Worm (Caenorhabditis elegans) whole organism, L2 larva: ENCODE data around the gene Y55F3AM.9.

Experiments used
- R02D3.7 ChIP-seq: fragments of 150-350 bp; optimal IDR thresholded peaks from 2 replicates; lab custom pipeline; 2014; ENCODE audit warnings: missing biosample characterization, missing genetic modification characterization
- ZK546.5 ChIP-seq: sonication (generic microtip); optimal IDR thresholded peaks from 2 replicates; lab custom pipeline; 2017; ENCODE audit warnings: missing biosample characterization, missing genetic modification characterization
- alr-1 ChIP-seq: fragments of 150-350 bp; optimal IDR thresholded peaks from 2 replicates; lab custom pipeline; 2014; ENCODE audit warnings: missing biosample characterization, missing genetic modification characterization
- blmp-1 ChIP-seq: sonication (generic microtip); optimal IDR thresholded peaks from 2 replicates; lab custom pipeline; 2017; ENCODE audit warnings: missing genetic modification characterization, mild to moderate bottlenecking, missing compliant biosample characterization, antibody characterized with exemption, moderate library complexity; ENCODE audit not compliant: insufficient read depth
- ceh-16 ChIP-seq: fragments of 150-350 bp; optimal IDR thresholded peaks from 2 replicates; lab custom pipeline; 2014; ENCODE audit warnings: missing biosample characterization, missing genetic modification characterization
- ceh-82 ChIP-seq: fragments of 150-350 bp; optimal IDR thresholded peaks from 2 replicates; lab custom pipeline; 2014; ENCODE audit warnings: missing biosample characterization, missing genetic modification characterization
- lin-39 ChIP-seq: fragments of 150-350 bp; optimal IDR thresholded peaks from 2 replicates; lab custom pipeline; 2014; ENCODE audit warnings: missing biosample characterization, missing genetic modification reagents, missing genetic modification characterization
- nhr-12 ChIP-seq: fragments of 150-350 bp; optimal IDR thresholded peaks from 2 replicates; lab custom pipeline; 2014; ENCODE audit warnings: missing biosample characterization, missing genetic modification characterization
- nhr-23 ChIP-seq: fragments of 150-350 bp; optimal IDR thresholded peaks from 2 replicates; lab custom pipeline; 2014; ENCODE audit warnings: missing biosample characterization, missing genetic modification reagents, missing genetic modification characterization
- nhr-237 ChIP-seq: fragments of 150-350 bp; optimal IDR thresholded peaks from 2 replicates; lab custom pipeline; 2014; ENCODE audit warnings: missing biosample characterization, missing genetic modification characterization
- sem-4 ChIP-seq: fragments of 150-350 bp; optimal IDR thresholded peaks from 2 replicates; lab custom pipeline; 2014; ENCODE audit warnings: missing biosample characterization, missing genetic modification reagents, missing genetic modification characterization
- skn-1 ChIP-seq: sonication (generic microtip); optimal IDR thresholded peaks from 2 replicates; lab custom pipeline; 2017; ENCODE audit warnings: missing biosample characterization, missing genetic modification characterization
- unc-39 ChIP-seq: fragments of 150-350 bp; optimal IDR thresholded peaks from 2 replicates; lab custom pipeline; 2014; ENCODE audit warnings: missing biosample characterization, missing genetic modification characterization

DNA sequence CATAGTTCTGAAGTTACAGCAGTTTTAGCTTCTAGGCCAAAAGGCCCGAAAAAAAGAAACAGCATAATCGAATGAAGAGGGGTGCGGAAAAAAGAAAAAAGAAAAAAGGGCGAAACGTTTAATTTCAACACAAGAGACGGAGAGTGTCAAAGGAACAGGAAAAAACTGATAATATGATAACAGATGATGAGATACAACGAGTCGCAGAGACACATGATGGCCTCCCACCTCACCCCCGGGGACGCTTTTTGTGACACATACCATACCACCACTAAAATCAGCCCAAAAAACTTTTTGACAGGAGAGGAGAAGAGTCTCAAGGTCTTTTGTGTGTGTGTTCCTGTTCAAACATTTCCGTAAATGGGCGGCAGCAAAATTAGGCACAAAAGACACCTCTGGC lies 25.6 kb upstream of the Y55F3AM.9 start:
- no peak for TF ChIP-seq sem-4 (tag; lab: Kevin White, UChicago)
- no peak for TF ChIP-seq nhr-23
- no peak for TF ChIP-seq skn-1 (tag; lab: Kevin White, UChicago)
- TF ChIP-seq nhr-237 (tag; lab: Kevin White, UChicago) = no peak
- no peak for TF ChIP-seq ZK546.5 (tag; lab: Kevin White, UChicago)
- TF ChIP-seq alr-1 = no peak
- no peak for TF ChIP-seq blmp-1 (tag; lab: Kevin White, UChicago)
- no peak for TF ChIP-seq nhr-12 (tag; lab: Kevin White, UChicago)
- TF ChIP-seq R02D3.7 (tag; lab: Kevin White, UChicago) = no peak
- no peak for TF ChIP-seq unc-39
- no peak for TF ChIP-seq lin-39 (tag; lab: Kevin White, UChicago)
- TF ChIP-seq ceh-82 (tag; lab: Kevin White, UChicago) = no peak
- no peak for TF ChIP-seq ceh-16 (tag; lab: Kevin White, UChicago)
